Fruit fly (Drosophila melanogaster): ENCODE measurements around the gene CG33310.

DNA sequence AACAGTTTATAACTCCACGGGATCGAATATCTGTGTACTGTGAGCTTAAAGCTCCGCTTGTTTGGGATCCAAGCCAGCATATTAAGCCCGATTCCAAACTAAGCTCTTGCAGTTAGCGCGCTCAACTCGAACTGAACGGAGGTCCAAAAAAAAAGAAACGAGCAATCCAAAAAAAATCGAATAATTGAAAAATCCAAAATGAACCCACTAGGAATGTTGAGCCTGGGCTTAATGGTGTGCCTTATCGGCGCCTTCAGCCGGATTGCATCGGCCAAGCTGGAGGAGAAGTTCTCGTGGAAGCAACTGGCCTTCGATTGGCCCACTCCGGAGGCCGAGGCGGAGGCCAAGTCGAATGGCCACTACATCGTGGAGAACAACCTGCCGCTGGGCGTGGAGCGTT, 8.7 kb downstream of the CG33310 start, which contains the start of gene yellow-c:
- TF ChIP-seq Sin3A (optimal IDR thresholded peaks at IDR 0.05), result no peak
- TF ChIP-seq Myc (optimal IDR thresholded peaks at IDR 0.05), result no peak
- TF ChIP-seq ttk (optimal IDR thresholded peaks at IDR 0.05), result no peak
- TF ChIP-seq insv (optimal IDR thresholded peaks at IDR 0.05), result no peak
- TF ChIP-seq h (optimal IDR thresholded peaks at IDR 0.05), result no peak
